Fruit fly (Drosophila melanogaster): Measurements from ENCODE around the gene dos.

dos gene

dm6 chr3L:2582753-2583536 lies 6.3 kb upstream of the dos start (continued):
- TF ChIP-seq Scr (GFP tag; IDR thresholded peaks at IDR 0.05; ENCODE audit: partially characterized antibody) (no peak), HHEX (GFP tag; optimal IDR thresholded peaks at IDR 0.05) (peak; percentile 83), Sry-δ (GFP tag; optimal IDR thresholded peaks at IDR 0.05) (peak; percentile 49), Dbx (GFP tag; IDR thresholded peaks at IDR 0.05) (no peak), CG7839 (tag; optimal IDR thresholded peaks at IDR 0.05) (peak; percentile 86), ham (GFP tag; IDR thresholded peaks at IDR 0.05) (no peak), GATAe (GFP tag; conservative IDR thresholded peaks at IDR 0.05) (no peak), psq (GFP tag; optimal IDR thresholded peaks at IDR 0.05) (peak; percentile 32), nerfin-1 (tag; optimal IDR thresholded peaks at IDR 0.05) (peak; percentile 81), CG12071 (GFP tag; optimal IDR thresholded peaks at IDR 0.05) (peak; percentile 77), CG3838 (GFP tag; optimal IDR thresholded peaks at IDR 0.05) (peak; percentile 22), CG9817 (tag; optimal IDR thresholded peaks at IDR 0.05) (peak; percentile 57), Usf (GFP tag; optimal IDR thresholded peaks at IDR 0.05) (no peak), insv (GFP tag; optimal IDR thresholded peaks at IDR 0.05) (no peak), CG11093 (GFP tag; IDR thresholded peaks at IDR 0.05) (peak; percentile 61; the same call in 1 of the 3 replicates), CG8924 (tag; optimal IDR thresholded peaks at IDR 0.05) (peak; percentile 81), lbe (GFP tag; optimal IDR thresholded peaks at IDR 0.05) (peak; percentile 91), grau (tag; optimal IDR thresholded peaks at IDR 0.05) (peak; percentile 75), dm (GFP tag; optimal IDR thresholded peaks at IDR 0.05) (peak; percentile 63), ken (GFP tag; IDR thresholded peaks at IDR 0.05) (peak; percentile 91), CG12744 (GFP tag; optimal IDR thresholded peaks at IDR 0.05) (peak; percentile 62), CG16779 (GFP tag; IDR thresholded peaks at IDR 0.05) (no peak), sug (tag; optimal IDR thresholded peaks at IDR 0.05) (no peak), CG11398 (GFP tag; optimal IDR thresholded peaks at IDR 0.05) (peak; percentile 66), bab2 (GFP tag; optimal IDR thresholded peaks at IDR 0.05) (peak; percentile 87), CG17328 (GFP tag; IDR thresholded peaks at IDR 0.05) (peak; percentile 88), CG7745 (tag; optimal IDR thresholded peaks at IDR 0.05) (peak; percentile 46), luna (GFP tag; optimal IDR thresholded peaks at IDR 0.05) (peak; percentile 16), CG10959 (GFP tag; IDR thresholded peaks at IDR 0.05) (peak; percentile 44; the same call in 1 of the 2 replicates), CG12155 (GFP tag; optimal IDR thresholded peaks at IDR 0.05) (peak; percentile 61), klu (GFP tag; IDR thresholded peaks at IDR 0.05) (no peak; the same call in 1 of the 2 replicates), tna (GFP tag; IDR thresholded peaks at IDR 0.05; ENCODE audit: partially characterized antibody) (no peak), CG42726 (GFP tag; IDR thresholded peaks at IDR 0.05; ENCODE audit: partially characterized antibody) (no peak), CG10274 (GFP tag; optimal IDR thresholded peaks at IDR 0.05) (peak; percentile 43), CG10565 (GFP tag; optimal IDR thresholded peaks at IDR 0.05) (peak; percentile 15), CG17385 (GFP tag; optimal IDR thresholded peaks at IDR 0.05) (peak; percentile 80), sisA (GFP tag; IDR thresholded peaks at IDR 0.05) (peak; percentile 92), otp (GFP tag; IDR thresholded peaks at IDR 0.05) (peak; percentile 88), CG6765 (GFP tag; optimal IDR thresholded peaks at IDR 0.05) (peak; percentile 16), CG4707 (GFP tag; optimal IDR thresholded peaks at IDR 0.05) (peak; percentile 75), ash1 (GFP tag; optimal IDR thresholded peaks at IDR 0.05) (no peak), pho (GFP tag; optimal IDR thresholded peaks at IDR 0.05) (no peak), Dp (GFP tag; optimal IDR thresholded peaks at IDR 0.05) (no peak), ap (GFP tag; IDR thresholded peaks at IDR 0.05) (peak; percentile 82; the same call in 1 of the 2 replicates), D19B (GFP tag; optimal IDR thresholded peaks at IDR 0.05) (no peak), CG9876 (GFP tag; optimal IDR thresholded peaks at IDR 0.05) (peak; percentile 35), Poxn (GFP tag; IDR thresholded peaks at IDR 0.05) (no peak), Xrp1 (GFP tag; IDR thresholded peaks at IDR 0.05) (peak; percentile 86), CG16813 (GFP tag; IDR thresholded peaks at IDR 0.05; ENCODE audit: partially characterized antibody) (no peak)
